Worm (Caenorhabditis elegans): Measurements from ENCODE around the gene str-244.
"Not testable (repeated sequence)": the region's sequence is repeated elsewhere in the genome, so short reads cannot be mapped to it uniquely, and the experiment has no call there.

The str-244 gene

DNA sequence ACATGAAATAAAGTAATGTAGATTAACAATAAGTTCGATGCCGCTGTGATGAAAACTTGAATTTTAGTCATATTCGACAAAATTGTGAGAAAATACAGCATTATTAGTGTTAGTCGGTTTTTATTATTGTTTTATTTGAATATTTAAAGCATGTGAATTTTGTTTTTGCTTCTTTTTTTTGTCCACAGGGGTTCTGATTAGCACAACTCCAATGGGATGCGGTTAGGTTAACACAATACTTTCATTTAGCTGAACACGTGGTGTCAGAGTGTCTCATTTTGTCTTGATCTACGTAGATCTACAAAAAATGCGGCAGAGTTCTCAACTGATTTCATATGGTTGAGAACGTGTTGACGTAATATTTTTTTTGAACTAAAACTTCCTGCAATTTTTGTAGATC, 10.2 kb upstream of the str-244 start, which contains the start of gene str-40:
TSS of gene str-40 (minus strand) at position 101 of the 400 bp plus-strand sequence.
- no peak for TF ChIP-seq ceh-100 (GFP tag; IDR thresholded peaks at IDR 0.05)
- TF ChIP-seq madf-3 (GFP tag; IDR thresholded peaks at IDR 0.05), result no peak
- TF ChIP-seq nhr-120 (GFP tag; IDR thresholded peaks at IDR 0.05), result no peak
- no peak for TF ChIP-seq F55B11.4 (tag; optimal IDR thresholded peaks at IDR 0.05; ENCODE audit: borderline replicate concordance, insufficient read depth)

DNA sequence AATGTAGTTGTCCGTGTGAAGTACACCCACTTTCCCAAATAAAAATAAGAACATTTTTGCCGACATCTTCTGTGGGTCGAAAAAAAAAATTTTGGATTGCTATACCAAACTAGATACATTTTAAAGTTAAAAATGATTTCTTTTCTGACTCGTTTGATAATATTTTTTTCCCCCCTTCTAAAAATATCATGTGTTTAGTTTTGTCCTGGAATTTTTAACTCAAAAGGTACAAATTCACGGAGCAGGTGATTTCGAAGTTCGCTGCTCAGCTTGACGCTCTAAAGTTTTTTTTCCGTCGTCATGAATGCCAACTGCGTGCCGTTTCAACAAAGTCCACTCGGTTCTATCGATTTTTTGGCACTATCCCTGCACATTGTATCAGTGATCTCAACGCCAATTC, 7.0 kb upstream of the str-244 start, which contains the start of gene srh-185:
TSS of gene srh-185 (plus strand) at position 301 of the 400 bp plus-strand sequence.
- no peak for TF ChIP-seq sea-2 (GFP tag; IDR thresholded peaks at IDR 0.05)

DNA sequence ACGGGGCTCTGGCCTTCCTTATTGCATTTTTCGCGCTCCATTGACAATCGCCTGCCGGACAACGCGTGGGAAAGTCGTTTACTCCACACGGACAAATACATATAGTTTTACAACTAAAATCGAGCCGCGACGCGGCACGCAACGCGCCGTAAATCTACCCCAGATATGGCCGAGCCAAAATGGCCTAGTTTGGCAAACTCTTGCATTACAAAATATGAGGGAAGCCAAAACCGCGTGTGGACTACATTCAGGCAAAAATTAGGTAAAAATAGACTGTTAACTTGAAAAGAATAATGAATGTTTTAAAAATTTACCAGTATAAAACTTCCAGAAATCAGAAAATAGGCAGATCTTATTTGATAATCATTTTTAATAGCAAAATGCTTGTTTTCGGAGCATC, 5.5 kb upstream of the str-244 start, which contains the start of gene srt-16:
TSS of gene srt-16 (minus strand) at position 101 of the 400 bp plus-strand sequence.
- TF ChIP-seq lir-1 (GFP tag; conservative IDR thresholded peaks at IDR 0.05); akir-1 (GFP tag; optimal IDR thresholded peaks at IDR 0.05); C17E4.6 (GFP tag; IDR thresholded peaks at IDR 0.05): not testable (repeated sequence)

DNA sequence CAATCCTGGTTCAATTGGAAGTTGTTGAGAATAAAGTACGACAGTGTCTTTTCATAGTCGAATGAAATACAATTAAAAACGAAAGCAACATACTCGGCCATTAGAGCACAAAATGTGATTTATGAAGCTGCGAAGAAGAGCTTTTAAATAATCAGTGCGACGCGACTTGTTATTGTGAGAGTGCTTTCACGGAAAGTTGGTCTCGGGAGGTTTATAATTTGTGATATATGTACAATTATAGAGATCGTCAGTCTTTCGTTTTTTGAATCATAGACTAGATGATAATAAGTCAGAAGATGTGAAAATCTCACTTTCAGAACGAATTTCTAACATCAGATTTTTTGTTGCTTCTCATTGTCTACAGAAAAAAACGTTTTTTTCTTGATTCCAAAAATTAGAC, 3.2 kb upstream of the str-244 start, which contains the start of gene srt-15:
TSS of gene srt-15 (minus strand) at position 101 of the 400 bp plus-strand sequence.
- TF ChIP-seq ceh-27 (GFP tag; optimal IDR thresholded peaks at IDR 0.05) (no peak), tbx-9 (tag; optimal IDR thresholded peaks at IDR 0.05; ENCODE audit: borderline replicate concordance) (no peak), ceh-58 (GFP tag; IDR thresholded peaks at IDR 0.05) (no peak)

DNA sequence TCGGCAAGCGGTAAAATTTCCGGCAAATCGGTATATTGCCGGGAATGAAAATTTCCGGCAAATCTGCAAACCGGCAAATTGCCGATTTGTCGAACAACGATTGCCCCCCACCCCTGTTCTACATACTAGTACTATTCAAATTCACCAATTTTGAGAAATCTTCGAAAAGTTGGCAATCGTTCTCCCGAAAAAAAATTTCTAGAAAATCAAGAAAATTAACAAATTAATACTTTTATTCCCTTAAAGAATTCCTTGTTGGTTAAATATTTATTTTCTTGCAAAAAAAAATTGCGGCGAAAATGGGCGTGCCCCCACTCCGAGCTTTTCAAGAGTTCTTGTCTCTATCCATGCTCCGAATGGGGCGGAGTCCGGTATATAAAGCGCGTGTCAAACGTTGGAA, 4.6 kb downstream of the str-244 start, which contains the start of gene C50H11.8:
TSS of gene C50H11.8 (plus strand) at position 301 of the 400 bp plus-strand sequence.
- TF ChIP-seq pha-4 (tag; optimal IDR thresholded peaks at IDR 0.05), result no peak
- no peak for TF ChIP-seq F49E8.2 (tag; optimal IDR thresholded peaks at IDR 0.05; ENCODE audit: insufficient read depth)
- TF ChIP-seq T26A5.8 (tag; optimal IDR thresholded peaks at IDR 0.05), result no peak
- TF ChIP-seq fkh-3 (tag; optimal IDR thresholded peaks at IDR 0.05), result no peak
- TF ChIP-seq tbx-9 (tag; optimal IDR thresholded peaks at IDR 0.05; ENCODE audit: borderline replicate concordance), result no peak
- TF ChIP-seq F37B4.10 (GFP tag; IDR thresholded peaks at IDR 0.05), result no peak
- no peak for TF ChIP-seq efl-1 (GFP tag; optimal IDR thresholded peaks at IDR 0.05)
- TF ChIP-seq T07F8.4 (tag; optimal IDR thresholded peaks at IDR 0.05), result no peak
- no peak for TF ChIP-seq F55B11.4 (tag; optimal IDR thresholded peaks at IDR 0.05; ENCODE audit: borderline replicate concordance, insufficient read depth)
- no peak for TF ChIP-seq mxl-1 (tag; optimal IDR thresholded peaks at IDR 0.05)
- no peak for TF ChIP-seq ztf-26 (tag; optimal IDR thresholded peaks at IDR 0.05)
- no peak for TF ChIP-seq Y79H2A.3 (GFP tag; conservative IDR thresholded peaks at IDR 0.05)
- TF ChIP-seq lir-1 (GFP tag; conservative IDR thresholded peaks at IDR 0.05), result no peak
- no peak for TF ChIP-seq die-1 (tag; optimal IDR thresholded peaks at IDR 0.05)
- no peak for TF ChIP-seq rpc-1 (optimal IDR thresholded peaks at IDR 0.05)
- TF ChIP-seq rpc-1 (tag; optimal IDR thresholded peaks at IDR 0.05), result no peak
- no peak for TF ChIP-seq hmg-1.2 (GFP tag; IDR thresholded peaks at IDR 0.05)

DNA sequence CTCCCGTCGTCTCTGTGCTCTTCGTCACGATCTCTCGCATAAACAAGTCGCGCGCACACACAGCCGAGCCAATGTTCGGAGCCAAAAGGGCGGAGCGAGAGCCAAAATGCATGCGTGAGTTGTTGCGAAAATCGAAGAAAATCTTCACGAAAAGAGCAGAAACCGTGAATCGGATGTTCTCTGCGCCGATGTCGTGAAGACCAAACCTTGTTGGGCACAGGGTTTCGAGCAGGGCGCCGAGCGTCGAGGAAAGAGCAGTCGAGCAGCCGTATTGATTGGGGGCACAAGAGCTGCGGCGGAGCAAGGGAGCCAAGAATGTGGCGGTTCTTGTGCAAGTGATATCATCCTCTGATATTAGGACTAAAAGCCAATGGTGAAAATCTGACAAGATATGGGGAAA, 12.5 kb downstream of the str-244 start:
- no peak for TF ChIP-seq bed-1 (GFP tag; IDR thresholded peaks at IDR 0.05)
- TF ChIP-seq hlh-26 (GFP tag; conservative IDR thresholded peaks at IDR 0.05), result no peak
- TF ChIP-seq madf-3 (GFP tag; IDR thresholded peaks at IDR 0.05), result 0 out of 2 replicates have a peak, but pooled peaks have one; percentile 17
- TF ChIP-seq hlh-12 (tag; optimal IDR thresholded peaks at IDR 0.05), result no peak
- peak; percentile 78 for TF ChIP-seq zfh-2 (GFP tag; conservative IDR thresholded peaks at IDR 0.05)

DNA sequence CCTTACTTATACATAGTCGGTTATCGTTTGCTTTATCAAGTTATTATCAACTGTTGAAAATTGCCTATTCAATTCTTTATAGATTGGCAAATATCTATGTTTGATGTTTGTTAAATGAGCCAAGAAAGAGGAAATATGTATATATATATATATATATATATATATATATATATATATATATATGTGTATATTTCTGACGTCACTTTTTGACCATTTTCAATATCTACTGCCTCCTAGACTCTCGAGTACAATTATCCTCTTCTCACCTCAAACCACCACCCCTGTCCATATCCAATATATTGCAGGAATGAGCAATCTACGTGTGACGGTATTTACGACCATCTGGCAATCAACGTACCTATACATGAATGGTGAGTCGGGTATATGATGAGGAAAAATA, 14.1 kb downstream of the str-244 start, which contains the start of gene F59D6.1:
TSS of gene F59D6.1 (plus strand) at position 301 of the 400 bp plus-strand sequence.
- no peak for TF ChIP-seq unc-62 (GFP tag; optimal IDR thresholded peaks at IDR 0.05)
- TF ChIP-seq let-526 (GFP tag; IDR thresholded peaks at IDR 0.05), result no peak
- TF ChIP-seq unc-130 (GFP tag; optimal IDR thresholded peaks at IDR 0.05), result no peak
- no peak for TF ChIP-seq hmg-20 (GFP tag; IDR thresholded peaks at IDR 0.05)
- no peak for TF ChIP-seq lir-1 (GFP tag; conservative IDR thresholded peaks at IDR 0.05)
- no peak for TF ChIP-seq F33H1.4 (GFP tag; IDR thresholded peaks at IDR 0.05)
- TF ChIP-seq madf-3 (GFP tag; IDR thresholded peaks at IDR 0.05), result no peak
- no peak for TF ChIP-seq rcor-1 (GFP tag; IDR thresholded peaks at IDR 0.05)
- TF ChIP-seq aptf-3 (GFP tag; IDR thresholded peaks at IDR 0.05), result no peak
- no peak for TF ChIP-seq let-607 (tag; optimal IDR thresholded peaks at IDR 0.05)
- no peak for TF ChIP-seq pbrm-1 (GFP tag; IDR thresholded peaks at IDR 0.05)
- TF ChIP-seq F55B11.4 (tag; optimal IDR thresholded peaks at IDR 0.05; ENCODE audit: borderline replicate concordance, insufficient read depth), result no peak
- TF ChIP-seq sdz-38 (tag; optimal IDR thresholded peaks at IDR 0.05), result no peak
